Worm (Caenorhabditis elegans) whole organism, L4 larva: ENCODE measurements around the gene tmd-2.
"Not testable (repeated sequence)": the region's sequence is repeated elsewhere in the genome, so short reads cannot be mapped to it uniquely, and the experiment has no call there.

Source experiments
- F49E8.2 ChIP-seq: sonication (generic microtip); optimal IDR thresholded peaks from 2 replicates; lab custom pipeline; 2016; ENCODE audit warnings: missing compliant biosample characterization, mild to moderate bottlenecking, missing genetic modification characterization, borderline replicate concordance
- T26A8.4 ChIP-seq: fragments of 200-800 bp; sonication (Bioruptor generic); IDR thresholded peaks from 2 replicates; pipeline ENCODE4 v1.3.6; 2022; ENCODE audit warnings: missing genetic modification characterization, missing compliant biosample characterization
- Y48G9A.11 ChIP-seq: fragments of 200-800 bp; sonication (Bioruptor generic); IDR thresholded peaks from 2 replicates; pipeline ENCODE4 v1.3.6; 2022; ENCODE audit warnings: missing genetic modification reagents, missing genetic modification characterization, missing compliant biosample characterization
- Y5F2A.4 ChIP-seq: fragments of 200-800 bp; sonication (Bioruptor generic); optimal IDR thresholded peaks from 2 replicates; lab custom pipeline; 2018; ENCODE audit warnings: mild to moderate bottlenecking, missing genetic modification characterization, missing compliant biosample characterization
- ceh-20 ChIP-seq: fragments of 200-800 bp; sonication (Bioruptor generic); IDR thresholded peaks from 2 replicates; pipeline ENCODE4 v1.3.6; 2022; ENCODE audit warnings: missing genetic modification reagents, missing genetic modification characterization, missing compliant biosample characterization
- ceh-44 ChIP-seq: fragments of 200-800 bp; sonication (Bioruptor generic); IDR thresholded peaks from 2 replicates; pipeline ENCODE4 v1.3.6; 2022; ENCODE audit warnings: missing genetic modification reagents, missing genetic modification characterization, missing compliant biosample characterization
- ctbp-1 ChIP-seq: fragments of 200-800 bp; sonication (Bioruptor generic); IDR thresholded peaks from 2 replicates; pipeline ENCODE4 v1.3.6; 2022; ENCODE audit warnings: missing genetic modification reagents, missing genetic modification characterization, missing compliant biosample characterization
- daf-16 ChIP-seq, 3 experiments: sonication (generic microtip); optimal IDR thresholded peaks; 2 replicates each; lab custom pipeline; 2016 to 2017; ENCODE audit warnings: missing genetic modification characterization in 3 of 3, missing genetic modification reagents in 3 of 3, mild to moderate bottlenecking in 2 of 3, missing compliant biosample characterization in 2 of 3, missing biosample characterization in 1 of 3, moderate library complexity in 1 of 3
- daf-19 ChIP-seq: fragments of 200-800 bp; sonication (Bioruptor generic); conservative IDR thresholded peaks from 2 replicates; pipeline ENCODE4 v1.3.6; 2022; ENCODE audit warnings: missing genetic modification characterization, missing compliant biosample characterization
- daf-8 ChIP-seq: fragments of 200-800 bp; sonication (Bioruptor generic); IDR thresholded peaks from 2 replicates; pipeline ENCODE4 v1.3.6; 2022; ENCODE audit warnings: missing genetic modification characterization, missing compliant biosample characterization
- dmd-8 ChIP-seq: fragments of 200-800 bp; sonication (Bioruptor generic); IDR thresholded peaks from 2 replicates; pipeline ENCODE4 v1.3.6; 2022; ENCODE audit warnings: missing genetic modification characterization, missing compliant biosample characterization
- dpl-1 ChIP-seq: fragments of 150-350 bp; optimal IDR thresholded peaks from 2 replicates; lab custom pipeline; 2014; ENCODE audit warnings: missing biosample characterization, missing genetic modification reagents, missing genetic modification characterization
- fkh-10 ChIP-seq: fragments of 150-350 bp; optimal IDR thresholded peaks from 2 replicates; lab custom pipeline; 2014; ENCODE audit warnings: missing biosample characterization, missing genetic modification reagents, missing genetic modification characterization
- fos-1 ChIP-seq: fragments of 150-350 bp; optimal IDR thresholded peaks from 2 replicates; lab custom pipeline; 2014; ENCODE audit warnings: missing biosample characterization, missing genetic modification characterization
- hif-1 ChIP-seq, 2 experiments: sonication (generic microtip); optimal IDR thresholded peaks; 2 replicates each; lab custom pipeline; 2016 to 2017; ENCODE audit warnings: missing compliant biosample characterization in 2 of 2, missing genetic modification characterization in 2 of 2, missing genetic modification reagents in 2 of 2, missing genotype in 2 of 2, mild to moderate bottlenecking in 1 of 2
- hlh-30 ChIP-seq: sonication (generic microtip); optimal IDR thresholded peaks from 2 replicates; lab custom pipeline; 2017; ENCODE audit warnings: antibody characterized with exemption, mild to moderate bottlenecking, missing genetic modification characterization, missing compliant biosample characterization; ENCODE audit not compliant: insufficient read depth
- hmg-1.1 ChIP-seq: fragments of 200-800 bp; sonication (Bioruptor generic); IDR thresholded peaks from 2 replicates; pipeline ENCODE4 v1.3.6; 2022; ENCODE audit warnings: missing genetic modification reagents, missing genetic modification characterization, missing compliant biosample characterization
- lim-7 ChIP-seq: fragments of 200-800 bp; sonication (Bioruptor generic); IDR thresholded peaks from 2 replicates; pipeline ENCODE4 v1.3.6; 2022; ENCODE audit warnings: missing genetic modification characterization, missing compliant biosample characterization
- lin-1 ChIP-seq: fragments of 200-800 bp; sonication (Bioruptor generic); IDR thresholded peaks from 2 replicates; pipeline ENCODE4 v1.3.6; 2022; ENCODE audit warnings: missing genetic modification reagents, missing genetic modification characterization, missing compliant biosample characterization
- lin-38 ChIP-seq: fragments of 200-800 bp; sonication (Bioruptor generic); IDR thresholded peaks from 2 replicates; pipeline ENCODE4 v1.3.6; 2022; ENCODE audit warnings: missing genetic modification reagents, missing genetic modification characterization, missing compliant biosample characterization
- lir-3 ChIP-seq: sonication (generic microtip); optimal IDR thresholded peaks from 2 replicates; lab custom pipeline; 2016; ENCODE audit warnings: mild to moderate bottlenecking, missing genetic modification characterization, missing compliant biosample characterization
- lsy-2 ChIP-seq, 2 experiments: fragments of 150-350 bp in 1 of 2; sonication (generic microtip) in 1 of 2; optimal IDR thresholded peaks; 2 replicates each; lab custom pipeline; 2014 to 2017; ENCODE audit warnings: missing biosample characterization in 2 of 2, missing genetic modification characterization in 2 of 2
- mdt-29 ChIP-seq: fragments of 200-800 bp; sonication (Bioruptor generic); IDR thresholded peaks from 2 replicates; pipeline ENCODE4 v1.3.6; 2022; ENCODE audit warnings: missing genetic modification reagents, missing genetic modification characterization, missing compliant biosample characterization
- mxl-3 ChIP-seq: fragments of 200-800 bp; sonication (Bioruptor generic); optimal IDR thresholded peaks from 2 replicates; lab custom pipeline; 2018; ENCODE audit warnings: mild to moderate bottlenecking, missing genetic modification characterization, missing compliant biosample characterization
- nhr-25 ChIP-seq: sonication (generic microtip); optimal IDR thresholded peaks from 2 replicates; lab custom pipeline; 2017; ENCODE audit warnings: missing genetic modification characterization, mild to moderate bottlenecking, missing compliant biosample characterization, antibody characterized with exemption, moderate library complexity, borderline replicate concordance; ENCODE audit not compliant: insufficient read depth
- nhr-28 ChIP-seq: fragments of 150-350 bp; optimal IDR thresholded peaks from 2 replicates; lab custom pipeline; 2014; ENCODE audit warnings: missing biosample characterization, missing genetic modification characterization
- nhr-76 ChIP-seq: fragments of 150-350 bp; optimal IDR thresholded peaks from 2 replicates; lab custom pipeline; 2014; ENCODE audit warnings: missing biosample characterization, missing genetic modification characterization
- pha-4 ChIP-seq, 2 experiments: fragments of 150-350 bp in 1 of 2; fragments of 200-800 bp in 1 of 2; sonication (Bioruptor generic) in 1 of 2; IDR thresholded peaks in 1 of 2; optimal IDR thresholded peaks in 1 of 2; 2 replicates each; pipeline versions ENCODE4 v1.3.6 to Lab custom; 2014 to 2022; ENCODE audit warnings: missing genetic modification characterization in 2 of 2, missing genetic modification reagents in 2 of 2, missing biosample characterization in 1 of 2, missing compliant biosample characterization in 1 of 2
- saeg-2 ChIP-seq: fragments of 200-800 bp; sonication (Bioruptor generic); IDR thresholded peaks from 2 replicates; pipeline ENCODE4 v1.3.6; 2022; ENCODE audit warnings: missing genetic modification reagents, missing genetic modification characterization, missing compliant biosample characterization
- sdz-12 ChIP-seq: fragments of 200-800 bp; sonication (Bioruptor generic); optimal IDR thresholded peaks from 2 replicates; lab custom pipeline; 2018; ENCODE audit warnings: mild to moderate bottlenecking, missing genetic modification characterization, missing compliant biosample characterization
- set-16 ChIP-seq: fragments of 200-800 bp; sonication (Bioruptor generic); IDR thresholded peaks from 2 replicates; pipeline ENCODE4 v1.3.6; 2022; ENCODE audit warnings: missing genetic modification reagents, missing genetic modification characterization, missing compliant biosample characterization
- skn-1 ChIP-seq: fragments of 150-350 bp; optimal IDR thresholded peaks from 2 replicates; lab custom pipeline; 2014; ENCODE audit warnings: missing biosample characterization, missing genetic modification characterization
- snpc-4 ChIP-seq: fragments of 150-350 bp; optimal IDR thresholded peaks from 2 replicates; lab custom pipeline; 2014; ENCODE audit warnings: missing biosample characterization, missing genetic modification characterization
- spr-1 ChIP-seq: sonication (generic microtip); optimal IDR thresholded peaks from 2 replicates; lab custom pipeline; 2016; ENCODE audit warnings: mild to moderate bottlenecking, missing genetic modification characterization, missing compliant biosample characterization
- spr-3 ChIP-seq: fragments of 200-800 bp; sonication (Bioruptor generic); optimal IDR thresholded peaks from 2 replicates; lab custom pipeline; 2018; ENCODE audit warnings: mild to moderate bottlenecking, missing genetic modification characterization, missing compliant biosample characterization
- tag-97 ChIP-seq: fragments of 200-800 bp; sonication (Bioruptor generic); IDR thresholded peaks from 2 replicates; pipeline ENCODE4 v1.3.6; 2022; ENCODE audit warnings: missing genetic modification characterization, missing compliant biosample characterization
- unc-39 ChIP-seq: sonication (generic microtip); optimal IDR thresholded peaks from 2 replicates; lab custom pipeline; 2017; ENCODE audit warnings: missing biosample characterization, missing genetic modification characterization
- unc-62 ChIP-seq, 3 experiments: fragments of 150-350 bp in 1 of 3; sonication (generic microtip); optimal IDR thresholded peaks in 2 of 3; peaks in 1 of 3; 1 replicate in 1 of 3; 2 replicates in 2 of 3; lab custom pipeline; 2014 to 2017; ENCODE audit warnings: missing biosample characterization in 3 of 3, missing genetic modification characterization in 3 of 3, missing genetic modification reagents in 3 of 3, missing genotype in 1 of 3
- zfp-2 ChIP-seq: sonication (generic microtip); optimal IDR thresholded peaks from 2 replicates; lab custom pipeline; 2016; ENCODE audit warnings: mild to moderate bottlenecking, missing genetic modification characterization, missing compliant biosample characterization
- zip-2 ChIP-seq: fragments of 150-350 bp; optimal IDR thresholded peaks from 2 replicates; lab custom pipeline; 2014; ENCODE audit warnings: missing biosample characterization, missing genetic modification characterization

Gene tmd-2

DNA sequence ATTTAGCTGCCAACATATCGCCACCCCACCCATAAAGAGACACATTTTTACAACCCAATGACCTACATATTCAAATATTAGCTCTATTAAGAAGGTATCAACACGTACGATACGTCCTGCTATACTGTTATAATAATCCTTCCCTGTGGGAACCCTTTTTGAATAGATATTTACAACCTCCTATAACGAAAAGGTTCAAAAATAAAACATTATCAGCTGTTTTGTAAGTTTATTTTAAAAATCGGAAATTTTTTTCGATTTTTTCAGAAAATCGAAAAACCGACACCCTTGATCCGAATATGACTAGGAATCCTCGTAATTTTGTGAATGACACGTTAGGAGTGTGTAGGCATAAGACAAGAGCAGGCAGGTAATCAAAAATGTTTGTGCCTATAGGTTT lies 6.5 kb downstream of the tmd-2 start, which contains the start of gene C08D8.7:
Gene C08D8.7, plus strand, starts transcription at position 301 of the 400 bp plus-strand sequence.
- peak in 1 of 2 experiments; percentile 27 for TF ChIP-seq unc-62 (GFP tag; optimal IDR thresholded peaks at IDR 0.05 in 1 of 2; lab: Kevin White, UChicago)
- not testable (repeated sequence) for TF ChIP-seq unc-62 (tag; optimal IDR thresholded peaks at IDR 0.05; lab: Kevin White, UChicago)

ce11 chrV:8342416-8342815 lies 8.0 kb downstream of the tmd-2 start:
- TF ChIP-seq unc-62 (GFP tag; optimal IDR thresholded peaks at IDR 0.05 in 1 of 2; lab: Kevin White, UChicago) (peak in 1 of 2 experiments; percentile 16), unc-62 (tag; optimal IDR thresholded peaks at IDR 0.05; lab: Kevin White, UChicago) (no peak), pha-4 (GFP tag; IDR thresholded peaks at IDR 0.05; lab: Robert Waterston, UW) (no peak), pha-4 (tag; optimal IDR thresholded peaks at IDR 0.05; lab: Kevin White, UChicago) (no peak), ceh-44 (GFP tag; lab: Robert Waterston, UW) (no peak)
- TF ChIP-seq, all 104 proteins: peak for 1

- TF ChIP-seq lin-38 (GFP tag; lab: Robert Waterston, UW), result no peak
- TF ChIP-seq nhr-76 (tag; lab: Kevin White, UChicago), result no peak
- TF ChIP-seq unc-62 (GFP tag; optimal IDR thresholded peaks at IDR 0.05 in 1 of 2; lab: Kevin White, UChicago), result peak in 1 of 2 experiments; percentile 44
- no peak for TF ChIP-seq unc-62 (tag; optimal IDR thresholded peaks at IDR 0.05; lab: Kevin White, UChicago)
- TF ChIP-seq dmd-8, result no peak
- TF ChIP-seq pha-4 (GFP tag; IDR thresholded peaks at IDR 0.05; lab: Robert Waterston, UW), result no peak
- no peak for TF ChIP-seq pha-4 (tag; optimal IDR thresholded peaks at IDR 0.05; lab: Kevin White, UChicago)
- no peak for TF ChIP-seq hif-1 (tag; optimal IDR thresholded peaks at IDR 0.05; lab: Kevin White, UChicago)
- TF ChIP-seq daf-16 (GFP tag; optimal IDR thresholded peaks at IDR 0.05; lab: Kevin White, UChicago), result no peak
- no peak for TF ChIP-seq daf-16 (tag; optimal IDR thresholded peaks at IDR 0.05; lab: Kevin White, UChicago)
- TF ChIP-seq hmg-1.1 (GFP tag; lab: Robert Waterston, UW), result no peak
- TF ChIP-seq fkh-10 (GFP tag; lab: Kevin White, UChicago), result no peak
- no peak for TF ChIP-seq spr-3 (GFP tag; lab: Kevin White, UChicago)
- TF ChIP-seq Y5F2A.4 (GFP tag; lab: Kevin White, UChicago), result no peak
- TF ChIP-seq zfp-2 (tag; lab: Kevin White, UChicago), result no peak
- no peak for TF ChIP-seq mxl-3
- TF ChIP-seq sdz-12 (GFP tag; lab: Kevin White, UChicago), result no peak
- TF ChIP-seq saeg-2 (GFP tag; lab: Robert Waterston, UW), result no peak
- no peak for TF ChIP-seq ctbp-1 (GFP tag; lab: Robert Waterston, UW)
- 0 out of 2 replicates have a peak, but pooled peaks have one; percentile 19 for TF ChIP-seq ceh-20 (GFP tag; lab: Robert Waterston, UW)
- TF ChIP-seq set-16 (GFP tag; lab: Robert Waterston, UW), result no peak
- TF ChIP-seq nhr-28 (tag; lab: Kevin White, UChicago), result peak; percentile 97
- TF ChIP-seq lin-1 (GFP tag; lab: Robert Waterston, UW), result no peak
- no peak for TF ChIP-seq snpc-4 (tag; lab: Kevin White, UChicago)
- TF ChIP-seq lim-7 (GFP tag; lab: Robert Waterston, UW), result no peak
Measured at ce11 chrV:8345436-8345835, 11.0 kb downstream of the tmd-2 start, which contains the start of gene C08D8.1. Gene C08D8.1, plus strand, starts transcription at chrV:8345759.

DNA sequence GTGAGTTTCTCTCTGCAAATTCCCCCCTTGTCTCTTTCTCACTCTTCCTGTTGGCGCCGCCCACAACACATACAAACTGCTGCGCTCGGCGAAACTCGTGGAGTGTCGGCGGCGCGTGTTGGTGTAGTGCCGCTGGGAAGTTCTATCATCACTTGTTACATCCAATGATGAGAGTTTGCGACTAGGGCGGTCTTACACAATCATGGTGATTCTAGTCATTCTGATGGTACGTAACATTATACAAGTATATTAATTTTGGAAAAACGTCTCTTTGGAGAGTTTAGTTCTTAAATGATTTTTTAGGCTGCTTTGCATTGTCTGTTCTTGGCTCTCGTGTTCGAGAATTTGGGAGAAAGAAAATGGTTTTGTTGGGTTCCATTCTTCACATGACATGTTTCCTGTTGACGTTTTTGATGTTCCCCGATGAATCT lies 14.5 kb downstream of the tmd-2 start:
- TF ChIP-seq mdt-29 (GFP tag; lab: Robert Waterston, UW), result 0 out of 2 replicates have a peak, but pooled peaks have one; percentile 56
- no peak for TF ChIP-seq fos-1 (tag; lab: Kevin White, UChicago)
- 0 out of 2 replicates have a peak, but pooled peaks have one; percentile 7 for TF ChIP-seq daf-19 (GFP tag; lab: Robert Waterston, UW)
- no peak for TF ChIP-seq sdz-12 (GFP tag; lab: Kevin White, UChicago)
- TF ChIP-seq ceh-20 (GFP tag; lab: Robert Waterston, UW), result 0 out of 2 replicates have a peak, but pooled peaks have one; percentile 42
- TF ChIP-seq zip-2, result peak; percentile 59
- TF ChIP-seq lim-7 (GFP tag; lab: Robert Waterston, UW), result no peak
- TF ChIP-seq lir-3, result peak; percentile 19
- peak; percentile 77 for TF ChIP-seq lin-38 (GFP tag; lab: Robert Waterston, UW)
- peak; percentile 96 for TF ChIP-seq F49E8.2 (tag; lab: Kevin White, UChicago)
- peak; percentile 82 for TF ChIP-seq nhr-25 (tag; lab: Kevin White, UChicago)
- TF ChIP-seq hlh-30 (tag; lab: Kevin White, UChicago), result peak; percentile 74
- TF ChIP-seq tag-97 (GFP tag; lab: Robert Waterston, UW), result no peak
- TF ChIP-seq Y48G9A.11 (GFP tag; lab: Robert Waterston, UW), result peak; percentile 71
- peak; percentile 44 for TF ChIP-seq dpl-1 (GFP tag; lab: Kevin White, UChicago)
- no peak for TF ChIP-seq unc-39 (tag; lab: Kevin White, UChicago)
- TF ChIP-seq T26A8.4 (GFP tag; lab: Robert Waterston, UW), result peak; percentile 92
- TF ChIP-seq Y5F2A.4 (GFP tag; lab: Kevin White, UChicago), result no peak
- no peak for TF ChIP-seq daf-8 (GFP tag; lab: Robert Waterston, UW)
- no peak for TF ChIP-seq spr-3 (GFP tag; lab: Kevin White, UChicago)
- TF ChIP-seq lsy-2 (tag; optimal IDR thresholded peaks at IDR 0.05; lab: Kevin White, UChicago), result peak; percentile 57 to 75
- TF ChIP-seq spr-1, result peak; percentile 79
- TF ChIP-seq daf-16 (GFP tag; optimal IDR thresholded peaks at IDR 0.05; lab: Kevin White, UChicago), result peak; percentile 64 to 69
- TF ChIP-seq daf-16 (tag; optimal IDR thresholded peaks at IDR 0.05; lab: Kevin White, UChicago), result peak; percentile 87
- TF ChIP-seq skn-1 (tag; lab: Kevin White, UChicago), result no peak
